Worm (Caenorhabditis elegans) whole organism, L2 larva: ENCODE results near the gene C06C3.3.

Experiments used
- ceh-16 ChIP-seq: fragments of 150-350 bp; optimal IDR thresholded peaks from 2 replicates; lab custom pipeline; 2014; ENCODE audit warnings: missing biosample characterization, missing genetic modification characterization
- lin-11 ChIP-seq: fragments of 150-350 bp; sonication (generic microtip); optimal IDR thresholded peaks from 2 replicates; lab custom pipeline; 2014; ENCODE audit warnings: missing biosample characterization, missing genetic modification characterization, inconsistent platforms, mixed read lengths
- mbf-1 ChIP-seq: sonication (generic microtip); optimal IDR thresholded peaks from 2 replicates; lab custom pipeline; 2017; ENCODE audit warnings: missing biosample characterization, missing genetic modification characterization
- nhr-11 ChIP-seq: fragments of 150-350 bp; optimal IDR thresholded peaks from 2 replicates; lab custom pipeline; 2014; ENCODE audit warnings: missing biosample characterization, missing genetic modification characterization
- nhr-237 ChIP-seq: fragments of 150-350 bp; optimal IDR thresholded peaks from 2 replicates; lab custom pipeline; 2014; ENCODE audit warnings: missing biosample characterization, missing genetic modification characterization
- snpc-4 ChIP-seq: fragments of 150-350 bp; optimal IDR thresholded peaks from 2 replicates; lab custom pipeline; 2014; ENCODE audit warnings: missing biosample characterization, missing genetic modification characterization
- unc-62 ChIP-seq: fragments of 150-350 bp; optimal IDR thresholded peaks from 2 replicates; lab custom pipeline; 2014; ENCODE audit warnings: missing biosample characterization, missing genetic modification reagents, missing genetic modification characterization

DNA sequence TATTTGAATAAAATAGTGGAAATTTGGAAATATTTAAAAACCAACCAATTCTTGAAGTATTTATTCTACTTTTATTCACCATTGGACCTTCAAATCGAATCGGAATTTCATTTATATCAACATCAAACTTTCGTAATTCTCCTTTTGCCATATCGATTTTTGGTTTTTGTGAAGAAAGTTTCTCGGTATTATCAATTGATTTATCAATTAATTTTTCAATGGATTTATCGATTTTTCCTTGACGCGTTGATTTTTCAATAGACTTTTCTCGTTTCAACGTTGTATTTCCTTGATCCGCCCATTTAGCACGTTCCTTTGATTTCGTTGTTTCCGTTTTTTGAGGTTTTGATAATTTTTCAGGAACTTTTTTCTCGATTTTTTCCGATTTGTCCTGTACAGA, 2.9 kb downstream of the C06C3.3 start:
- TF ChIP-seq snpc-4 (tag; lab: Kevin White, UChicago) (no peak), ceh-16 (tag; lab: Kevin White, UChicago) (no peak), unc-62 (no peak), nhr-11 (tag; lab: Kevin White, UChicago) (no peak), mbf-1 (tag; lab: Kevin White, UChicago) (no peak), lin-11 (no peak), nhr-237 (tag; lab: Kevin White, UChicago) (no peak)
